Fruit fly (Drosophila melanogaster): Measurements from ENCODE around the gene CG11085.

Gene CG11085

DNA sequence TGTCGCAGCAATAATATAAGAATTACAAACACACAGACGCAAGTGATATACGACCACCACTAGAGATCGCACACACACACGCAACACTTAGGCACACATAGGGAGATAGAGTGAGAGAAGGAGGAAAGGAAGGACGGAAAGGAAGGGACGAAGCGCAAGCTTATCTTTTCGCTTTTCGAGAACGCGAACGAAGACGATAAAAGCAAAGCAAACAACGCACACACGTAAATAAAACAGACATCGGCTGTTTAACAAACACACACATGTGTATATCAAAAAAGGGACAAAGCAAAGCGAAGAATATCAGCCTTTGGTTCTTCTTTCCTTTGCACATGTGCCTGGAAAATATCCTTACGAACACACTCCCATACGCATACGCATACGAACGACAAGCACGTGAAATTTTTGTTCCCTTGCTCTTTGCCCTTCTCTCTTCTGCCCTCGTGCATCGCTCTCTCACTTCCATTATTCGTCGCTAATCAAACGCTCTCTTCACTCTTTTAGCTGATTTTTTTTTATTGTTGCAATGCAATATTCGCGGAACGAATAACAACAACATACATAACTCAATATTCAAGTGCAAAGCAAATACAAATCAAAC lies 44.0 kb downstream of the CG11085 start (continued):
- TF ChIP-seq GATAd (GFP tag; optimal IDR thresholded peaks at IDR 0.05) = no peak
- TF ChIP-seq Hr78 (GFP tag; optimal IDR thresholded peaks at IDR 0.05) = no peak
- peak; percentile 60 for TF ChIP-seq Rel (GFP tag; optimal IDR thresholded peaks at IDR 0.05)
- peak; percentile 70 for TF ChIP-seq Rel (tag; optimal IDR thresholded peaks at IDR 0.05)
- TF ChIP-seq Hr83 (GFP tag; optimal IDR thresholded peaks at IDR 0.05; ENCODE audit: poor library complexity, severe bottlenecking) = peak; percentile 53
- TF ChIP-seq pan (optimal IDR thresholded peaks at IDR 0.05) = no peak

dm6 chrX:12661435-12661949 lies 45.4 kb downstream of the CG11085 start:
- peak; percentile 12 for TF ChIP-seq ey (GFP tag; optimal IDR thresholded peaks at IDR 0.05)
- TF ChIP-seq lola (GFP tag; optimal IDR thresholded peaks at IDR 0.05) = no peak
- no peak for TF ChIP-seq brk (GFP tag; optimal IDR thresholded peaks at IDR 0.05)
- TF ChIP-seq sv (GFP tag; optimal IDR thresholded peaks at IDR 0.05) = no peak
- no peak for TF ChIP-seq Mio (GFP tag; optimal IDR thresholded peaks at IDR 0.05)
- peak; percentile 47 for TF ChIP-seq fru (GFP tag; optimal IDR thresholded peaks at IDR 0.05)
- TF ChIP-seq Hnf4 (GFP tag; optimal IDR thresholded peaks at IDR 0.05) = no peak
- no peak for TF ChIP-seq GATAd (GFP tag; optimal IDR thresholded peaks at IDR 0.05)
- no peak for TF ChIP-seq dsf (GFP tag; optimal IDR thresholded peaks at IDR 0.05; ENCODE audit: borderline replicate concordance)
- no peak for TF ChIP-seq usp (GFP tag; optimal IDR thresholded peaks at IDR 0.05)
- no peak for TF ChIP-seq HLH106 (tag; optimal IDR thresholded peaks at IDR 0.05)
- TF ChIP-seq Jra (GFP tag; optimal IDR thresholded peaks at IDR 0.05) = no peak
- no peak for TF ChIP-seq Sp1 (GFP tag; optimal IDR thresholded peaks at IDR 0.05)
- TF ChIP-seq psq (GFP tag; optimal IDR thresholded peaks at IDR 0.05) = peak; percentile 76
- no peak for TF ChIP-seq CG9705 (GFP tag; optimal IDR thresholded peaks at IDR 0.05)
- TF ChIP-seq pan (optimal IDR thresholded peaks at IDR 0.05) = no peak
- no peak for TF ChIP-seq N (GFP tag; optimal IDR thresholded peaks at IDR 0.05)
- peak; percentile 48 for TF ChIP-seq CrebA (GFP tag; optimal IDR thresholded peaks at IDR 0.05; ENCODE audit: borderline replicate concordance)
- no peak for TF ChIP-seq Hr78 (GFP tag; optimal IDR thresholded peaks at IDR 0.05)
- TF ChIP-seq Dfd (GFP tag; optimal IDR thresholded peaks at IDR 0.05) = no peak
- TF ChIP-seq dmrt93B (GFP tag; optimal IDR thresholded peaks at IDR 0.05) = no peak
- peak; percentile 51 for TF ChIP-seq rgr (GFP tag; optimal IDR thresholded peaks at IDR 0.05)
- TF ChIP-seq Rel (GFP tag; optimal IDR thresholded peaks at IDR 0.05) = no peak
- TF ChIP-seq Rel (tag; optimal IDR thresholded peaks at IDR 0.05) = peak; percentile 90
- no peak for TF ChIP-seq Abd-B (GFP tag; optimal IDR thresholded peaks at IDR 0.05)
- peak; percentile 17 for TF ChIP-seq h (GFP tag; optimal IDR thresholded peaks at IDR 0.05)
- TF ChIP-seq OdsH (GFP tag; optimal IDR thresholded peaks at IDR 0.05) = peak; percentile 45
- TF ChIP-seq CG32264 (GFP tag; optimal IDR thresholded peaks at IDR 0.05) = no peak
- TF ChIP-seq tai (GFP tag; optimal IDR thresholded peaks at IDR 0.05) = no peak
- no peak for TF ChIP-seq jim (GFP tag; optimal IDR thresholded peaks at IDR 0.05)
- TF ChIP-seq Dif (GFP tag; optimal IDR thresholded peaks at IDR 0.05; ENCODE audit: partially characterized antibody) = peak; percentile 19
- TF ChIP-seq sage (GFP tag; optimal IDR thresholded peaks at IDR 0.05) = no peak
- no peak for TF ChIP-seq foxo (GFP tag; optimal IDR thresholded peaks at IDR 0.05)
- peak; percentile 7 for TF ChIP-seq br (GFP tag; optimal IDR thresholded peaks at IDR 0.05)
- TF ChIP-seq Myc (optimal IDR thresholded peaks at IDR 0.05) = no peak
- TF ChIP-seq dl (GFP tag; optimal IDR thresholded peaks at IDR 0.05; ENCODE audit: insufficient read depth in 1 of 2, partially characterized antibody in 2 of 2) = peak in 1 of 2 experiments; percentile 16
- no peak for TF ChIP-seq Hr83 (GFP tag; optimal IDR thresholded peaks at IDR 0.05; ENCODE audit: poor library complexity, severe bottlenecking)
- no peak for TF ChIP-seq Vsx2 (GFP tag; optimal IDR thresholded peaks at IDR 0.05; ENCODE audit: partially characterized antibody)
- no peak for TF ChIP-seq woc (GFP tag; optimal IDR thresholded peaks at IDR 0.05)
